Fruit fly (Drosophila melanogaster) whole organism, embryonic: ENCODE measurements around the gene SuUR.

Source experiments
- Aef1 ChIP-seq: fragments of 200-800 bp; sonication (Bioruptor generic); IDR thresholded peaks from 3 replicates; pipeline ENCODE4 v1.3.6; 2022; ENCODE audit warnings: missing biosample characterization, missing genetic modification characterization
- Antp ChIP-seq: fragments of 200-800 bp; sonication (Bioruptor generic); optimal IDR thresholded peaks from 3 replicates; lab custom pipeline; 2016; ENCODE audit warnings: missing biosample characterization, missing genetic modification characterization
- Asciz ChIP-seq: fragments of 200-800 bp; sonication (Bioruptor generic); optimal IDR thresholded peaks from 2 replicates; lab custom pipeline; 2017; ENCODE audit warnings: missing biosample characterization, mild to moderate bottlenecking, missing genetic modification characterization, missing genetic modification reagents
- CG10366 ChIP-seq: fragments of 200-800 bp; sonication (Bioruptor generic); IDR thresholded peaks from 2 replicates; pipeline ENCODE4 v1.3.6; 2022; ENCODE audit warnings: missing biosample characterization, missing genetic modification characterization
- CG10565 ChIP-seq: fragments of 200-800 bp; sonication (Bioruptor generic); optimal IDR thresholded peaks from 3 replicates; lab custom pipeline; 2016; ENCODE audit warnings: missing biosample characterization, mild to moderate bottlenecking, missing genetic modification characterization
- CG11085 ChIP-seq: fragments of 200-800 bp; sonication (Bioruptor generic); IDR thresholded peaks from 2 replicates; pipeline ENCODE4 v1.3.6; 2022; ENCODE audit warnings: missing biosample characterization, missing genetic modification characterization
- CG13287 ChIP-seq: fragments of 200-800 bp; sonication (Bioruptor generic); IDR thresholded peaks from 2 replicates; pipeline ENCODE4 v1.3.6; 2022; ENCODE audit warnings: missing biosample characterization, missing genetic modification characterization; ENCODE audit not compliant: partially characterized antibody
- CG14860 ChIP-seq: fragments of 200-800 bp; sonication (Bioruptor generic); IDR thresholded peaks from 3 replicates; pipeline ENCODE4 v1.3.6; 2022; ENCODE audit warnings: missing biosample characterization, missing genetic modification characterization; ENCODE audit not compliant: partially characterized antibody
- CG15479 ChIP-seq: fragments of 200-800 bp; sonication (Bioruptor generic); optimal IDR thresholded peaks from 3 replicates; lab custom pipeline; 2019; ENCODE audit warnings: missing biosample characterization, mild to moderate bottlenecking, missing genetic modification characterization, moderate library complexity
- CG1603 ChIP-seq: fragments of 200-800 bp; sonication (Bioruptor generic); optimal IDR thresholded peaks from 2 replicates; lab custom pipeline; 2019; ENCODE audit warnings: missing biosample characterization, mild to moderate bottlenecking, missing genetic modification characterization, moderate library complexity
- CG18599 ChIP-seq: fragments of 200-800 bp; sonication (Bioruptor generic); optimal IDR thresholded peaks from 3 replicates; lab custom pipeline; 2017; ENCODE audit warnings: missing biosample characterization, missing genetic modification characterization, mild to moderate bottlenecking, moderate library complexity, missing genetic modification reagents
- CG2116 ChIP-seq: fragments of 200-800 bp; sonication (Bioruptor generic); optimal IDR thresholded peaks from 3 replicates; lab custom pipeline; 2018; ENCODE audit warnings: missing biosample characterization, mild to moderate bottlenecking, missing genetic modification characterization
- CG2120 ChIP-seq: fragments of 200-800 bp; sonication (Bioruptor generic); optimal IDR thresholded peaks from 3 replicates; lab custom pipeline; 2016; ENCODE audit warnings: missing biosample characterization, missing genetic modification characterization
- CG2202 ChIP-seq: fragments of 200-800 bp; sonication (Bioruptor generic); optimal IDR thresholded peaks from 2 replicates; lab custom pipeline; 2018; ENCODE audit warnings: missing biosample characterization, mild to moderate bottlenecking, missing genetic modification characterization
- CG33557 ChIP-seq: fragments of 200-800 bp; sonication (Bioruptor generic); optimal IDR thresholded peaks from 2 replicates; lab custom pipeline; 2019; ENCODE audit warnings: missing biosample characterization, mild to moderate bottlenecking, missing genetic modification characterization, moderate library complexity
- CG4328 ChIP-seq: fragments of 200-800 bp; sonication (Bioruptor generic); optimal IDR thresholded peaks from 3 replicates; lab custom pipeline; 2017; ENCODE audit warnings: missing biosample characterization, missing genetic modification reagents, missing genetic modification characterization
- CG6272 ChIP-seq: fragments of 200-800 bp; sonication (Bioruptor generic); IDR thresholded peaks from 2 replicates; pipeline ENCODE4 v1.3.6; 2022; ENCODE audit warnings: missing biosample characterization, missing genetic modification characterization
- CG9727 ChIP-seq: fragments of 200-800 bp; sonication (Bioruptor generic); optimal IDR thresholded peaks from 3 replicates; lab custom pipeline; 2017; ENCODE audit warnings: missing biosample characterization, mild to moderate bottlenecking, missing genetic modification characterization
- Doc2 ChIP-seq: fragments of 200-800 bp; sonication (Bioruptor generic); IDR thresholded peaks from 2 replicates; pipeline ENCODE4 v1.3.6; 2022; ENCODE audit warnings: missing biosample characterization, missing genetic modification characterization
- Drgx ChIP-seq: fragments of 200-800 bp; sonication (Bioruptor generic); IDR thresholded peaks from 2 replicates; pipeline ENCODE4 v1.3.6; 2022; ENCODE audit warnings: missing biosample characterization, missing genetic modification characterization
- Ets65A ChIP-seq: fragments of 200-800 bp; sonication (Bioruptor generic); peaks from one replicate; lab custom pipeline; 2016; ENCODE audit warnings: missing biosample characterization, missing genetic modification characterization
- Hmr ChIP-seq: fragments of 200-800 bp; sonication (Bioruptor generic); optimal IDR thresholded peaks from 3 replicates; lab custom pipeline; 2017; ENCODE audit warnings: mild to moderate bottlenecking, missing biosample characterization, missing genetic modification reagents, missing genetic modification characterization
- Hr39 ChIP-seq: fragments of >200 bp; optimal IDR thresholded peaks from 2 replicates; lab custom pipeline; 2017
- Hsf ChIP-seq: fragments of 200-800 bp; sonication (Bioruptor generic); optimal IDR thresholded peaks from 3 replicates; lab custom pipeline; 2016; ENCODE audit warnings: missing biosample characterization, missing genetic modification characterization
- Scr ChIP-seq: fragments of 200-800 bp; sonication (Bioruptor generic); IDR thresholded peaks from 2 replicates; pipeline ENCODE4 v1.3.6; 2022; ENCODE audit warnings: missing biosample characterization, missing genetic modification characterization; ENCODE audit not compliant: partially characterized antibody
- Sin3A ChIP-seq: fragments of >200 bp; optimal IDR thresholded peaks from 2 replicates; lab custom pipeline; 2018
- Trl ChIP-seq, 3 experiments: fragments of >200 bp in 2 of 3; fragments of 200-800 bp in 1 of 3; sonication (Bioruptor generic) in 1 of 3; optimal IDR thresholded peaks; 2 replicates in 1 of 3; 3 replicates in 2 of 3; lab custom pipeline; 2016 to 2017; ENCODE audit warnings: missing biosample characterization in 1 of 3, missing genetic modification characterization in 1 of 3
- Usf ChIP-seq: fragments of 200-800 bp; sonication (Bioruptor generic); optimal IDR thresholded peaks from 2 replicates; lab custom pipeline; 2017; ENCODE audit warnings: missing genotype, missing biosample characterization, missing genetic modification characterization
- caup ChIP-seq: fragments of 200-800 bp; sonication (Bioruptor generic); optimal IDR thresholded peaks from 3 replicates; lab custom pipeline; 2017; ENCODE audit warnings: missing biosample characterization, mild to moderate bottlenecking, missing genetic modification characterization, moderate library complexity; ENCODE audit not compliant: severe bottlenecking
- ci ChIP-seq: fragments of 200-800 bp; sonication (Bioruptor generic); IDR thresholded peaks from 3 replicates; pipeline ENCODE4 v1.3.6; 2022; ENCODE audit warnings: missing biosample characterization, missing genetic modification characterization
- croc ChIP-seq: fragments of 200-800 bp; sonication (Bioruptor generic); conservative IDR thresholded peaks from 3 replicates; pipeline ENCODE4 v1.3.6; 2022; ENCODE audit warnings: missing biosample characterization, missing genetic modification characterization
- da ChIP-seq: fragments of 200-800 bp; sonication (Bioruptor generic); optimal IDR thresholded peaks from 2 replicates; lab custom pipeline; 2016; ENCODE audit warnings: missing biosample characterization, missing genetic modification characterization
- danr ChIP-seq: fragments of 200-800 bp; sonication (Bioruptor generic); IDR thresholded peaks from 2 replicates; pipeline ENCODE4 v1.3.6; 2022; ENCODE audit warnings: missing biosample characterization, missing genetic modification characterization
- dati ChIP-seq: fragments of 200-800 bp; sonication (Bioruptor generic); IDR thresholded peaks from 2 replicates; pipeline ENCODE4 v1.3.6; 2022; ENCODE audit warnings: missing biosample characterization, missing genetic modification characterization
- dimm ChIP-seq: fragments of 200-800 bp; sonication (Bioruptor generic); IDR thresholded peaks from 2 replicates; pipeline ENCODE4 v1.3.6; 2022; ENCODE audit warnings: missing biosample characterization, missing genetic modification characterization
- gce ChIP-seq: fragments of 200-800 bp; sonication (Bioruptor generic); IDR thresholded peaks from 3 replicates; pipeline ENCODE4 v1.3.6; 2022; ENCODE audit warnings: missing biosample characterization, missing genetic modification characterization
- gfzf ChIP-seq: fragments of 200-800 bp; sonication (Bioruptor generic); optimal IDR thresholded peaks from 2 replicates; lab custom pipeline; 2016; ENCODE audit warnings: missing biosample characterization, mild to moderate bottlenecking, missing genetic modification characterization, moderate library complexity
- gsb-n ChIP-seq: fragments of 200-800 bp; sonication (Bioruptor generic); optimal IDR thresholded peaks from 3 replicates; lab custom pipeline; 2018; ENCODE audit warnings: missing biosample characterization, mild to moderate bottlenecking, missing genetic modification characterization
- hth ChIP-seq: fragments of >200 bp; optimal IDR thresholded peaks from 2 replicates; lab custom pipeline; 2017; ENCODE audit warnings: inconsistent platforms
- kay ChIP-seq: fragments of 200-800 bp; sonication (Bioruptor generic); optimal IDR thresholded peaks from 2 replicates; lab custom pipeline; 2016; ENCODE audit warnings: missing biosample characterization, missing genetic modification characterization
- lab ChIP-seq: fragments of 200-800 bp; sonication (Bioruptor generic); optimal IDR thresholded peaks from 3 replicates; lab custom pipeline; 2017; ENCODE audit warnings: missing biosample characterization, missing genetic modification characterization, mild to moderate bottlenecking, moderate library complexity, missing genetic modification reagents
- prd ChIP-seq, 3 experiments: fragments of >200 bp in 2 of 3; fragments of 200-800 bp in 1 of 3; sonication (Bioruptor generic) in 1 of 3; optimal IDR thresholded peaks in 2 of 3; IDR thresholded peaks in 1 of 3; 2 replicates in 2 of 3; 3 replicates in 1 of 3; pipeline versions ENCODE4 v1.3.6 to Lab custom; 2017 to 2022; ENCODE audit warnings: missing biosample characterization in 1 of 3, missing genetic modification characterization in 1 of 3
- scrt ChIP-seq: fragments of 200-800 bp; sonication (Bioruptor generic); optimal IDR thresholded peaks from 2 replicates; lab custom pipeline; 2018; ENCODE audit warnings: missing biosample characterization, mild to moderate bottlenecking, missing genetic modification characterization, moderate library complexity
- sd ChIP-seq: fragments of 200-800 bp; sonication (Bioruptor generic); optimal IDR thresholded peaks from 3 replicates; lab custom pipeline; 2018; ENCODE audit warnings: missing biosample characterization, mild to moderate bottlenecking, missing genetic modification characterization, moderate library complexity
- sens ChIP-seq: fragments of 200-800 bp; sonication (Bioruptor generic); peaks from one replicate; lab custom pipeline; 2016; ENCODE audit warnings: missing biosample characterization, missing genetic modification characterization
- sna ChIP-seq: fragments of 200-800 bp; sonication (Bioruptor generic); IDR thresholded peaks from 2 replicates; pipeline ENCODE4 v1.3.6; 2022; ENCODE audit warnings: missing biosample characterization, missing genetic modification characterization; ENCODE audit not compliant: partially characterized antibody
- stwl ChIP-seq: fragments of 200-800 bp; sonication (Bioruptor generic); optimal IDR thresholded peaks from 3 replicates; lab custom pipeline; 2018; ENCODE audit warnings: missing biosample characterization, mild to moderate bottlenecking, missing genetic modification characterization, moderate library complexity
- vfl ChIP-seq: fragments of 200-800 bp; sonication (Bioruptor generic); optimal IDR thresholded peaks from 2 replicates; lab custom pipeline; 2016; ENCODE audit warnings: missing biosample characterization, missing genetic modification characterization

SuUR gene

DNA sequence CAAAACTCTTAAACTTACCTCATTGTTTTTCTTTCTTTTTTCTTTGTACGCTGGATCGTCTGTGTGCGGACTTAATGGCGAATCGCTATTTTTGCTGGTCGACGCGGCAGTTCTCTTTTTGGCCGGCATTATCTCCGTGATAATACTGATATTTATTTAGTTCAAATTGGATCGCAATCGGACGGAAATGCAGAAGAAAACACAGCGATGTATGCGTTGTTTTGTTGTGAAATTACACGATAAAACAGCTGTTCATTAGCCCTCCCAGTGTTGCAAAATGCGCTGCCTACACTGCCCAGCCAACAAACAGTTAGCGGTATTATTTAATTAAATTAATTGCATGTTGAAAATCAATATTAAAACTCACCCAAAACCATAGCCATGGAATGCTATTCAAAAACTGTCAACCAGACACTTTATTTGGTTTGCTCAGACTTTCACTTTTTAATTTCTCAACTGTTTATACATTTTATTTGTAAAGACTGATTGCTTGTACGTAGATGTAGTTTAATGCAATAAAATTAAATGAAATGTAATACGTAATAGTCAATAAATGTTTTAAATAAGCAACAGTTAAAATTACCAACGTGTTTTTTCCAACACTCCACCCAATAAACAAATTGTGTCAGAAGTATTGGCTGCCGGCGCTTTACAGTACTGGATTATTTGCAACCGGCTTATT, 33.3 kb downstream of the SuUR start, which contains the start of the genes Irbp18 and APP-BP1 (continued):
- TF ChIP-seq prd (optimal IDR thresholded peaks at IDR 0.05; lab: Kevin White, UChicago) (no peak), prd (GFP tag; IDR thresholded peaks at IDR 0.05; lab: Robert Waterston, UW) (peak; percentile 89), Drgx (GFP tag; lab: Robert Waterston, UW) (peak; percentile 91), Hmr (GFP tag; lab: Kevin White, UChicago) (peak; percentile 96), CG2202 (tag; lab: Kevin White, UChicago) (peak; percentile 83), Hsf (GFP tag; lab: Kevin White, UChicago) (peak; percentile 97), CG14860 (GFP tag; lab: Robert Waterston, UW) (no peak), Trl (optimal IDR thresholded peaks at IDR 0.05; lab: Kevin White, UChicago) (no peak), Trl (GFP tag; optimal IDR thresholded peaks at IDR 0.05; lab: Kevin White, UChicago) (peak; percentile 92), da (GFP tag; lab: Kevin White, UChicago) (peak; percentile 93), Hr39 (no peak), CG4328 (peak; percentile 91), gfzf (GFP tag; lab: Kevin White, UChicago) (peak; percentile 23), scrt (GFP tag; lab: Kevin White, UChicago) (peak; percentile 91), Scr (GFP tag; lab: Robert Waterston, UW) (no peak), Sin3A (lab: Kevin White, UChicago) (peak; percentile 87), dimm (GFP tag; lab: Robert Waterston, UW) (peak; percentile 59; the same call in 1 of the 2 replicates), CG10366 (GFP tag; lab: Robert Waterston, UW) (peak; percentile 84), hth (lab: Kevin White, UChicago) (no peak), dati (no peak), CG33557 (peak; percentile 82), CG2116 (peak; percentile 88), sens (GFP tag; lab: Kevin White, UChicago) (peak; percentile 99), CG1603 (tag; lab: Kevin White, UChicago) (peak; percentile 88), Usf (GFP tag; lab: Kevin White, UChicago) (peak; percentile 86), lab (GFP tag; lab: Kevin White, UChicago) (peak; percentile 95), Aef1 (GFP tag; lab: Robert Waterston, UW) (peak; percentile 83), CG15479 (GFP tag; lab: Kevin White, UChicago) (peak; percentile 73), sna (GFP tag; lab: Robert Waterston, UW) (no peak), croc (GFP tag; lab: Robert Waterston, UW) (peak; percentile 72), Asciz (GFP tag; lab: Kevin White, UChicago) (peak; percentile 89), caup (GFP tag; lab: Kevin White, UChicago) (peak; percentile 95), CG18599 (peak; percentile 95), Antp (GFP tag; lab: Kevin White, UChicago) (peak; percentile 86), sd (tag; lab: Kevin White, UChicago) (no peak), CG11085 (GFP tag; lab: Robert Waterston, UW) (peak; percentile 68; the same call in 1 of the 2 replicates), CG6272 (GFP tag; lab: Robert Waterston, UW) (peak; percentile 92), CG13287 (GFP tag; lab: Robert Waterston, UW) (no peak), danr (peak; percentile 81), vfl (peak; percentile 93), gsb-n (tag; lab: Kevin White, UChicago) (peak; percentile 89), Ets65A (GFP tag; lab: Kevin White, UChicago) (peak; percentile 99), stwl (peak; percentile 68), CG10565 (peak; percentile 89), kay (peak; percentile 93), Doc2 (GFP tag; lab: Robert Waterston, UW) (peak; percentile 36; the same call in 1 of the 2 replicates), ci (GFP tag; lab: Robert Waterston, UW) (peak; percentile 84), gce (peak; percentile 71; the same call in 2 of the 3 replicates), CG9727 (peak; percentile 96), CG2120 (peak; percentile 97)
